Worm (Caenorhabditis elegans): ENCODE results near the gene snap-29.

The snap-29 gene

ce11 chrIII:8771162-8771561 is 4.9 kb upstream of the snap-29 start, which contains the start of gene K02D10.2:
Gene K02D10.2, minus strand, starts transcription at chrIII:8771262.
- TF ChIP-seq sdc-2 (tag; optimal IDR thresholded peaks at IDR 0.05) (no peak), ceh-6 (GFP tag; optimal IDR thresholded peaks at IDR 0.05) (no peak), ceh-30 (tag; optimal IDR thresholded peaks at IDR 0.05) (no peak), C38D4.7 (GFP tag; optimal IDR thresholded peaks at IDR 0.05) (no peak), ceh-9 (tag; optimal IDR thresholded peaks at IDR 0.05) (no peak), unc-55 (GFP tag; optimal IDR thresholded peaks at IDR 0.05) (no peak), dve-1 (tag; optimal IDR thresholded peaks at IDR 0.05) (no peak), pax-1 (tag; optimal IDR thresholded peaks at IDR 0.05) (no peak), elt-4 (tag; optimal IDR thresholded peaks at IDR 0.05) (no peak), sox-2 (GFP tag; IDR thresholded peaks at IDR 0.05) (no peak)

ce11 chrIII:8771851-8772250 is 4.2 kb upstream of the snap-29 start, which contains the start of gene K02D10.3:
Gene K02D10.3, minus strand, starts transcription at chrIII:8771951.
- TF ChIP-seq ahr-1 (tag; optimal IDR thresholded peaks at IDR 0.05) = no peak
- TF ChIP-seq elt-4 (tag; optimal IDR thresholded peaks at IDR 0.05) = no peak
- no peak for TF ChIP-seq unc-3 (GFP tag; conservative IDR thresholded peaks at IDR 0.05)
- no peak for TF ChIP-seq unc-3 (tag; optimal IDR thresholded peaks at IDR 0.05)

- TF ChIP-seq zip-5 (tag; optimal IDR thresholded peaks at IDR 0.05) = no peak
- no peak for TF ChIP-seq hlh-8 (tag; optimal IDR thresholded peaks at IDR 0.05)
- TF ChIP-seq C38D4.7 (GFP tag; optimal IDR thresholded peaks at IDR 0.05) = no peak
- TF ChIP-seq rnt-1 (tag; optimal IDR thresholded peaks at IDR 0.05) = no peak
- no peak for TF ChIP-seq ceh-9 (tag; optimal IDR thresholded peaks at IDR 0.05)
- no peak for TF ChIP-seq elt-4 (tag; optimal IDR thresholded peaks at IDR 0.05)
- no peak for TF ChIP-seq dmd-4 (tag; optimal IDR thresholded peaks at IDR 0.05; ENCODE audit: borderline replicate concordance)
- no peak for TF ChIP-seq fkh-6 (tag; optimal IDR thresholded peaks at IDR 0.05)
- no peak for TF ChIP-seq fkh-10 (GFP tag; optimal IDR thresholded peaks at IDR 0.05)
- TF ChIP-seq ceh-31 (tag; optimal IDR thresholded peaks at IDR 0.05) = no peak
- TF ChIP-seq ceh-45 (GFP tag; IDR thresholded peaks at IDR 0.05) = no peak
- no peak for TF ChIP-seq ceh-19 (GFP tag; optimal IDR thresholded peaks at IDR 0.05)
Measured at ce11 chrIII:8772428-8773027, 3.5 kb upstream of the snap-29 start.

ce11 chrIII:8773375-8773774 is 2.7 kb upstream of the snap-29 start:
- TF ChIP-seq pag-3 (tag; optimal IDR thresholded peaks at IDR 0.05; ENCODE audit: borderline replicate concordance) (no peak), K02D7.2 (tag; optimal IDR thresholded peaks at IDR 0.05) (no peak), Y22D7AL.16 (tag; optimal IDR thresholded peaks at IDR 0.05) (no peak), ceh-48 (tag; optimal IDR thresholded peaks at IDR 0.05) (no peak), pros-1 (tag; optimal IDR thresholded peaks at IDR 0.05) (no peak), eyg-1 (tag; optimal IDR thresholded peaks at IDR 0.05) (no peak), ceh-30 (tag; optimal IDR thresholded peaks at IDR 0.05) (no peak), tbx-2 (tag; optimal IDR thresholded peaks at IDR 0.05) (no peak), ceh-22 (tag; optimal IDR thresholded peaks at IDR 0.05) (no peak)

ce11 chrIII:8779912-8780311 is 3.9 kb downstream of the snap-29 start, which contains the start of gene K02D10.4:
Gene K02D10.4, minus strand, starts transcription at chrIII:8780012.
- TF ChIP-seq hlh-6 (tag; optimal IDR thresholded peaks at IDR 0.05) (no peak), tbx-7 (tag; optimal IDR thresholded peaks at IDR 0.05) (no peak), ceh-18 (tag; optimal IDR thresholded peaks at IDR 0.05) (no peak), K09A11.1 (tag; optimal IDR thresholded peaks at IDR 0.05; ENCODE audit: insufficient read depth) (no peak), sox-2 (GFP tag; IDR thresholded peaks at IDR 0.05) (no peak), zip-5 (tag; optimal IDR thresholded peaks at IDR 0.05) (no peak), ets-4 (tag; optimal IDR thresholded peaks at IDR 0.05) (no peak), pat-9 (tag; optimal IDR thresholded peaks at IDR 0.05) (no peak), lin-11 (tag; optimal IDR thresholded peaks at IDR 0.05) (no peak), C08G9.2 (tag; optimal IDR thresholded peaks at IDR 0.05) (no peak), elt-2 (tag; optimal IDR thresholded peaks at IDR 0.05) (no peak), ceh-19 (GFP tag; optimal IDR thresholded peaks at IDR 0.05) (no peak), ceh-22 (tag; optimal IDR thresholded peaks at IDR 0.05) (no peak), F13H6.1 (tag; optimal IDR thresholded peaks at IDR 0.05) (no peak), unc-3 (GFP tag; conservative IDR thresholded peaks at IDR 0.05) (no peak), unc-3 (tag; optimal IDR thresholded peaks at IDR 0.05) (no peak)
